Fruit fly (Drosophila melanogaster) whole organism, prepupa: ENCODE results near the gene CG9386.

Experiments
- Blimp-1 ChIP-seq: fragments of 200-800 bp; sonication (Bioruptor generic); optimal IDR thresholded peaks from 3 replicates; lab custom pipeline; 2017; ENCODE audit warnings: missing biosample characterization, missing genetic modification characterization, mild to moderate bottlenecking, moderate library complexity, missing genetic modification reagents
- CG11762 ChIP-seq: fragments of 200-800 bp; sonication (Bioruptor generic); optimal IDR thresholded peaks from 3 replicates; lab custom pipeline; 2016; ENCODE audit warnings: missing biosample characterization, missing genetic modification characterization; ENCODE audit not compliant: insufficient read depth
- CG15336 ChIP-seq: fragments of 200-800 bp; sonication (Bioruptor generic); IDR thresholded peaks from 2 replicates; pipeline ENCODE4 v1.3.6; 2022; ENCODE audit warnings: missing biosample characterization, missing genetic modification characterization
- CG9139 ChIP-seq: fragments of 200-800 bp; sonication (Bioruptor generic); optimal IDR thresholded peaks from 3 replicates; lab custom pipeline; 2017; ENCODE audit warnings: missing biosample characterization, mild to moderate bottlenecking, missing genetic modification characterization
- Ets21C ChIP-seq: fragments of 200-800 bp; sonication (Bioruptor generic); optimal IDR thresholded peaks from 3 replicates; lab custom pipeline; 2016; ENCODE audit warnings: missing biosample characterization, missing genetic modification characterization
- Ets96B ChIP-seq: fragments of 200-800 bp; optimal IDR thresholded peaks from 2 replicates; lab custom pipeline; 2019; ENCODE audit warnings: missing biosample characterization, mild to moderate bottlenecking, missing genetic modification characterization, moderate library complexity
- Met ChIP-seq: fragments of 200-800 bp; sonication (Bioruptor generic); optimal IDR thresholded peaks from 3 replicates; lab custom pipeline; 2016; ENCODE audit warnings: missing biosample characterization, missing genetic modification characterization
- Sox14 ChIP-seq: fragments of 200-800 bp; sonication (Bioruptor generic); optimal IDR thresholded peaks from 3 replicates; lab custom pipeline; 2016; ENCODE audit warnings: missing biosample characterization, missing genetic modification characterization
- achi ChIP-seq: fragments of 200-800 bp; sonication (Bioruptor generic); optimal IDR thresholded peaks from 3 replicates; lab custom pipeline; 2016; ENCODE audit warnings: missing biosample characterization, missing genetic modification characterization
- vri ChIP-seq: fragments of 200-800 bp; sonication (Bioruptor generic); optimal IDR thresholded peaks from 3 replicates; lab custom pipeline; 2016; ENCODE audit warnings: missing biosample characterization, mild to moderate bottlenecking, missing genetic modification characterization

dm6 chr3R:9595681-9596357 is 40.6 kb upstream of the CG9386 start:
- TF ChIP-seq Ets21C (GFP tag; lab: Kevin White, UChicago): no peak
- no peak for TF ChIP-seq Met (GFP tag; lab: Kevin White, UChicago)
- no peak for TF ChIP-seq CG15336 (GFP tag; lab: Robert Waterston, UW)
- no peak for TF ChIP-seq Sox14
- TF ChIP-seq CG11762 (GFP tag; lab: Kevin White, UChicago): no peak
- no peak for TF ChIP-seq Ets96B (tag; lab: Kevin White, UChicago)
- no peak for TF ChIP-seq Blimp-1 (GFP tag; lab: Kevin White, UChicago)
- no peak for TF ChIP-seq achi (GFP tag; lab: Kevin White, UChicago)
- TF ChIP-seq vri (GFP tag; lab: Kevin White, UChicago): no peak
- no peak for TF ChIP-seq CG9139 (GFP tag; lab: Kevin White, UChicago)
